Fruit fly (Drosophila melanogaster) whole organism, embryonic: ENCODE results near the gene CG3703.

ENCODE experiments used
- CG10654 ChIP-seq: fragments of 200-800 bp; sonication (Bioruptor generic); optimal IDR thresholded peaks from 2 replicates; lab custom pipeline; 2016; ENCODE audit warnings: missing biosample characterization, missing genetic modification characterization
- CG11093 ChIP-seq: fragments of 200-800 bp; sonication (Bioruptor generic); IDR thresholded peaks from 3 replicates; pipeline ENCODE4 v1.3.6; 2022; ENCODE audit warnings: missing biosample characterization, missing genetic modification characterization
- CG12104 ChIP-seq: fragments of 200-800 bp; sonication (Bioruptor generic); optimal IDR thresholded peaks from 3 replicates; lab custom pipeline; 2016; ENCODE audit warnings: missing biosample characterization, missing genetic modification characterization
- CG12299 ChIP-seq: fragments of 200-800 bp; sonication (Bioruptor generic); optimal IDR thresholded peaks from 2 replicates; lab custom pipeline; 2018; ENCODE audit warnings: missing biosample characterization, mild to moderate bottlenecking, missing genetic modification characterization
- CG13123 ChIP-seq: fragments of 200-800 bp; sonication (Bioruptor generic); optimal IDR thresholded peaks from 2 replicates; lab custom pipeline; 2016; ENCODE audit warnings: missing biosample characterization, missing genetic modification characterization
- CG15479 ChIP-seq: fragments of 200-800 bp; sonication (Bioruptor generic); optimal IDR thresholded peaks from 3 replicates; lab custom pipeline; 2019; ENCODE audit warnings: missing biosample characterization, mild to moderate bottlenecking, missing genetic modification characterization, moderate library complexity
- CG18011 ChIP-seq: fragments of 200-800 bp; sonication (Bioruptor generic); optimal IDR thresholded peaks from 2 replicates; lab custom pipeline; 2017; ENCODE audit warnings: missing biosample characterization, missing genetic modification characterization, mild to moderate bottlenecking, moderate library complexity, missing genotype
- CG31224 ChIP-seq: fragments of 200-800 bp; sonication (Bioruptor generic); IDR thresholded peaks from 2 replicates; pipeline ENCODE4 v1.3.6; 2022; ENCODE audit warnings: missing biosample characterization, missing genetic modification characterization
- CG32767 ChIP-seq: fragments of 200-800 bp; sonication (Bioruptor generic); IDR thresholded peaks from 2 replicates; pipeline ENCODE4 v1.3.6; 2022; ENCODE audit warnings: missing biosample characterization, missing genetic modification characterization
- CG3281 ChIP-seq: fragments of 200-800 bp; sonication (Bioruptor generic); optimal IDR thresholded peaks from 3 replicates; lab custom pipeline; 2017; ENCODE audit warnings: missing biosample characterization, mild to moderate bottlenecking, missing genetic modification characterization
- CG34422 ChIP-seq: fragments of 200-800 bp; sonication (Bioruptor generic); IDR thresholded peaks from 3 replicates; pipeline ENCODE4 v1.3.6; 2022; ENCODE audit warnings: missing biosample characterization, missing genetic modification characterization
- CG3838 ChIP-seq: fragments of 200-800 bp; sonication (Bioruptor generic); optimal IDR thresholded peaks from 3 replicates; lab custom pipeline; 2016; ENCODE audit warnings: missing biosample characterization, missing genetic modification characterization
- CG4854 ChIP-seq: fragments of 200-800 bp; sonication (Bioruptor generic); optimal IDR thresholded peaks from 2 replicates; lab custom pipeline; 2016; ENCODE audit warnings: missing biosample characterization, missing genetic modification characterization, inconsistent platforms
- CG6272 ChIP-seq: fragments of 200-800 bp; sonication (Bioruptor generic); IDR thresholded peaks from 2 replicates; pipeline ENCODE4 v1.3.6; 2022; ENCODE audit warnings: missing biosample characterization, missing genetic modification characterization
- CG6854 ChIP-seq: fragments of 200-800 bp; sonication (Bioruptor generic); optimal IDR thresholded peaks from 3 replicates; lab custom pipeline; 2017; ENCODE audit warnings: missing biosample characterization, mild to moderate bottlenecking, missing genetic modification characterization
- CG7271 ChIP-seq: fragments of 200-800 bp; sonication (Bioruptor generic); optimal IDR thresholded peaks from 2 replicates; lab custom pipeline; 2018; ENCODE audit warnings: missing biosample characterization, mild to moderate bottlenecking, missing genetic modification characterization, moderate library complexity
- CG8281 ChIP-seq: fragments of 200-800 bp; sonication (Bioruptor generic); optimal IDR thresholded peaks from 2 replicates; lab custom pipeline; 2018; ENCODE audit warnings: missing biosample characterization, mild to moderate bottlenecking, missing genetic modification characterization, moderate library complexity
- CG9797 ChIP-seq: fragments of 200-800 bp; sonication (Bioruptor generic); optimal IDR thresholded peaks from 3 replicates; lab custom pipeline; 2018; ENCODE audit warnings: missing biosample characterization, mild to moderate bottlenecking, missing genetic modification characterization
- CG9817 ChIP-seq: fragments of 200-800 bp; sonication (Bioruptor generic); optimal IDR thresholded peaks from 2 replicates; lab custom pipeline; 2018; ENCODE audit warnings: missing biosample characterization, mild to moderate bottlenecking, missing genetic modification characterization, moderate library complexity
- Dbx ChIP-seq: fragments of 200-800 bp; sonication (Bioruptor generic); IDR thresholded peaks from 3 replicates; pipeline ENCODE4 v1.3.6; 2022; ENCODE audit warnings: missing biosample characterization, missing genetic modification characterization
- Fer3 ChIP-seq: fragments of 200-800 bp; sonication (Bioruptor generic); optimal IDR thresholded peaks from 2 replicates; lab custom pipeline; 2018; ENCODE audit warnings: missing biosample characterization, mild to moderate bottlenecking, missing genetic modification characterization, moderate library complexity
- Kr ChIP-seq: fragments of 200-800 bp; sonication (Bioruptor generic); optimal IDR thresholded peaks from 2 replicates; lab custom pipeline; 2017; ENCODE audit warnings: missing biosample characterization, mild to moderate bottlenecking, missing genetic modification characterization
- MESR4 ChIP-seq: fragments of 200-800 bp; sonication (Bioruptor generic); optimal IDR thresholded peaks from 2 replicates; lab custom pipeline; 2018; ENCODE audit warnings: missing biosample characterization, mild to moderate bottlenecking, missing genetic modification characterization, moderate library complexity
- Mrtf ChIP-seq: fragments of 200-800 bp; sonication (Bioruptor generic); IDR thresholded peaks from 3 replicates; pipeline ENCODE4 v1.3.6; 2022; ENCODE audit warnings: missing biosample characterization, missing genetic modification characterization
- NC2α ChIP-seq: fragments of 200-800 bp; sonication (Bioruptor generic); optimal IDR thresholded peaks from 2 replicates; lab custom pipeline; 2016; ENCODE audit warnings: missing biosample characterization, missing genetic modification characterization
- Opbp ChIP-seq: fragments of 200-800 bp; sonication (Bioruptor generic); IDR thresholded peaks from 3 replicates; pipeline ENCODE4 v1.3.6; 2022; ENCODE audit warnings: missing biosample characterization, missing genetic modification characterization; ENCODE audit not compliant: partially characterized antibody
- PHDP ChIP-seq: fragments of 200-800 bp; sonication (Bioruptor generic); optimal IDR thresholded peaks from 3 replicates; lab custom pipeline; 2018; ENCODE audit warnings: missing biosample characterization, mild to moderate bottlenecking, missing genetic modification characterization, moderate library complexity
- Rfx ChIP-seq: fragments of 200-800 bp; sonication (Bioruptor generic); IDR thresholded peaks from 2 replicates; pipeline ENCODE4 v1.3.6; 2022; ENCODE audit warnings: missing biosample characterization, missing genetic modification characterization
- Spps ChIP-seq: fragments of 200-800 bp; sonication (Bioruptor generic); optimal IDR thresholded peaks from 2 replicates; lab custom pipeline; 2018; ENCODE audit warnings: missing biosample characterization, mild to moderate bottlenecking, missing genetic modification characterization
- TFAM ChIP-seq: fragments of 200-800 bp; sonication (Bioruptor generic); optimal IDR thresholded peaks from 2 replicates; lab custom pipeline; 2017; ENCODE audit warnings: missing biosample characterization, missing genetic modification characterization, inconsistent platforms
- amos ChIP-seq: fragments of 200-800 bp; sonication (Bioruptor generic); IDR thresholded peaks from 2 replicates; pipeline ENCODE4 v1.3.6; 2022; ENCODE audit warnings: missing biosample characterization, missing genetic modification characterization; ENCODE audit not compliant: partially characterized antibody
- aop ChIP-seq: fragments of 200-800 bp; sonication (Bioruptor generic); IDR thresholded peaks from 2 replicates; pipeline ENCODE4 v1.3.6; 2022; ENCODE audit warnings: missing biosample characterization, missing genetic modification characterization
- ara ChIP-seq: fragments of 200-800 bp; sonication (Bioruptor generic); IDR thresholded peaks from 2 replicates; pipeline ENCODE4 v1.3.6; 2022; ENCODE audit warnings: missing biosample characterization, missing genetic modification characterization
- cas ChIP-seq: fragments of 200-800 bp; sonication (Bioruptor generic); IDR thresholded peaks from 2 replicates; pipeline ENCODE4 v1.3.6; 2022; ENCODE audit warnings: missing biosample characterization, missing genetic modification characterization
- ci ChIP-seq: fragments of 200-800 bp; sonication (Bioruptor generic); IDR thresholded peaks from 3 replicates; pipeline ENCODE4 v1.3.6; 2022; ENCODE audit warnings: missing biosample characterization, missing genetic modification characterization
- h ChIP-seq: fragments of >200 bp; optimal IDR thresholded peaks from 2 replicates; lab custom pipeline; 2017
- jigr1 ChIP-seq: fragments of 200-800 bp; sonication (Bioruptor generic); IDR thresholded peaks from 3 replicates; pipeline ENCODE4 v1.3.6; 2022; ENCODE audit warnings: missing biosample characterization, missing genetic modification characterization
- lab ChIP-seq: fragments of 200-800 bp; sonication (Bioruptor generic); optimal IDR thresholded peaks from 3 replicates; lab custom pipeline; 2017; ENCODE audit warnings: missing biosample characterization, missing genetic modification characterization, mild to moderate bottlenecking, moderate library complexity, missing genetic modification reagents
- lola ChIP-seq, 3 experiments: fragments of >200 bp in 2 of 3; fragments of 200-800 bp in 1 of 3; sonication (Bioruptor generic) in 1 of 3; optimal IDR thresholded peaks; 2 replicates each; lab custom pipeline; 2017 to 2019; ENCODE audit warnings: missing biosample characterization in 3 of 3, missing genetic modification characterization in 3 of 3, mild to moderate bottlenecking in 1 of 3, moderate library complexity in 1 of 3
- mam ChIP-seq: fragments of 200-800 bp; sonication (Bioruptor generic); optimal IDR thresholded peaks from 3 replicates; lab custom pipeline; 2016; ENCODE audit warnings: missing biosample characterization, missing genetic modification characterization
- nom ChIP-seq: fragments of 200-800 bp; sonication (Bioruptor generic); optimal IDR thresholded peaks from 2 replicates; lab custom pipeline; 2017; ENCODE audit warnings: missing biosample characterization, missing genetic modification characterization, mild to moderate bottlenecking, moderate library complexity, missing genetic modification reagents
- oc ChIP-seq: fragments of 200-800 bp; sonication (Bioruptor generic); optimal IDR thresholded peaks from 2 replicates; lab custom pipeline; 2018; ENCODE audit warnings: missing biosample characterization, mild to moderate bottlenecking, missing genetic modification characterization, moderate library complexity
- pfk ChIP-seq: fragments of 200-800 bp; sonication (Bioruptor generic); optimal IDR thresholded peaks from 2 replicates; lab custom pipeline; 2018; ENCODE audit warnings: missing biosample characterization, mild to moderate bottlenecking, missing genetic modification characterization, moderate library complexity
- pzg ChIP-seq: fragments of 200-800 bp; sonication (Bioruptor generic); optimal IDR thresholded peaks from 3 replicates; lab custom pipeline; 2018; ENCODE audit warnings: missing biosample characterization, mild to moderate bottlenecking, missing genetic modification characterization, moderate library complexity
- so ChIP-seq: fragments of 200-800 bp; sonication (Bioruptor generic); IDR thresholded peaks from 3 replicates; pipeline ENCODE4 v1.3.6; 2022; ENCODE audit warnings: missing biosample characterization, missing genetic modification characterization
- stwl ChIP-seq: fragments of 200-800 bp; sonication (Bioruptor generic); optimal IDR thresholded peaks from 3 replicates; lab custom pipeline; 2018; ENCODE audit warnings: missing biosample characterization, mild to moderate bottlenecking, missing genetic modification characterization, moderate library complexity
- tx ChIP-seq: fragments of 200-800 bp; sonication (Bioruptor generic); optimal IDR thresholded peaks from 2 replicates; lab custom pipeline; 2016; ENCODE audit warnings: missing biosample characterization, missing genetic modification characterization
- vfl ChIP-seq: fragments of 200-800 bp; sonication (Bioruptor generic); optimal IDR thresholded peaks from 2 replicates; lab custom pipeline; 2016; ENCODE audit warnings: missing biosample characterization, missing genetic modification characterization
- yki ChIP-seq: fragments of >200 bp; optimal IDR thresholded peaks from 3 replicates; lab custom pipeline; 2018
- zen2 ChIP-seq: fragments of 200-800 bp; sonication (Bioruptor generic); IDR thresholded peaks from 3 replicates; pipeline ENCODE4 v1.3.6; 2022; ENCODE audit warnings: missing biosample characterization, missing genetic modification characterization; ENCODE audit not compliant: partially characterized antibody

The CG3703 gene

DNA sequence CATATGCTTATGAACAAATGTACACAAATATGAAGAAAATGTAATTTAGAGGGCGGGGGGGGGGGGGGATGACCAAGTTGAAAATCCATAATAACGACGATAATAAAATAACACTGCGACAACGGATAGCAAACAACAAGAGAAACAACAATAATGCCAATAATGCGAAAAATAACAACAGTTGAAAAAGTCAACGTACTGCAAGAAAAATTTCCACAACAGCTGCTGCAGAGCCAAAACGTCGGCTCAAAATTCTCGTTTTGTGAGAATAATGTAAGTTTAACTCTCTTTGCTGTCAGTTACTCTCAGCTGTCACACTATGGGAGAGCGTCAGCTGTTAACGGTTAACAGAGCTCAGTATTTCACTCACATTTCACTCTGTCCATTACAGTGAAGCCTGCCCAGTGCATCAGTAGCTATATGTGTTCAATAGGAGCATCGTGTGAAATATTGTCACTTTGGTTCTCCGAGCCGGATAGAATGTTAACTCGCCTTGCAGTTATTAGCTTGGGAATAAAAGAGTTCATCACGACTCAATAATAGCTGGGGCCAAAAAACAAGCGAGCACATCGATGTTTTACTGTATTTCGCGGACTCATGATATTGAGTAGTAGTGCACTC lies 44.7 kb downstream of the CG3703 start (continued):
- TF ChIP-seq oc (peak; percentile 68), PHDP (tag; lab: Kevin White, UChicago) (peak; percentile 85), stwl (tag; lab: Kevin White, UChicago) (no peak), Spps (tag; lab: Kevin White, UChicago) (peak; percentile 11), CG12299 (peak; percentile 67), h (lab: Kevin White, UChicago) (no peak), CG11093 (peak; percentile 42; the same call in 1 of the 3 replicates), Opbp (GFP tag; lab: Robert Waterston, UW) (no peak), MESR4 (peak; percentile 10), jigr1 (0 out of 3 replicates have a peak, but pooled peaks have one; percentile 48), yki (lab: Kevin White, UChicago) (peak; percentile 26), nom (GFP tag; lab: Kevin White, UChicago) (peak; percentile 84), CG18011 (GFP tag; lab: Kevin White, UChicago) (peak; percentile 56), pfk (no peak), CG9797 (GFP tag; lab: Kevin White, UChicago) (no peak), tx (peak; percentile 56), CG32767 (peak; percentile 59; the same call in 1 of the 2 replicates), lab (GFP tag; lab: Kevin White, UChicago) (peak; percentile 87), ci (peak; percentile 85), CG9817 (peak; percentile 82), CG3281 (GFP tag; lab: Kevin White, UChicago) (peak; percentile 74), CG6854 (GFP tag; lab: Kevin White, UChicago) (peak; percentile 56), Fer3 (tag; lab: Kevin White, UChicago) (peak; percentile 79), CG12104 (GFP tag; lab: Kevin White, UChicago) (no peak), vfl (GFP tag; lab: Kevin White, UChicago) (peak; percentile 45), Kr (no peak), amos (no peak), pzg (GFP tag; lab: Kevin White, UChicago) (no peak), CG10654 (GFP tag; lab: Kevin White, UChicago) (peak; percentile 80), CG4854 (peak; percentile 50), cas (GFP tag; lab: Robert Waterston, UW) (no peak), CG6272 (GFP tag; lab: Robert Waterston, UW) (peak; percentile 55; the same call in 1 of the 2 replicates), CG8281 (tag; lab: Kevin White, UChicago) (peak; percentile 52), Mrtf (GFP tag; lab: Robert Waterston, UW) (peak; percentile 88), mam (GFP tag; lab: Kevin White, UChicago) (peak; percentile 85), aop (GFP tag; lab: Robert Waterston, UW) (no peak), Dbx (GFP tag; lab: Robert Waterston, UW) (peak; percentile 66), CG13123 (GFP tag; lab: Kevin White, UChicago) (peak; percentile 39), CG34422 (GFP tag; lab: Robert Waterston, UW) (peak; percentile 72; the same call in 2 of the 3 replicates), so (peak; percentile 36; the same call in 1 of the 3 replicates), TFAM (GFP tag; lab: Kevin White, UChicago) (no peak), lola (GFP tag; optimal IDR thresholded peaks at IDR 0.05; lab: Kevin White, UChicago) (peak in 1 of 3 experiments; percentile 53), CG15479 (GFP tag; lab: Kevin White, UChicago) (no peak), NC2α (peak; percentile 44), Rfx (GFP tag; lab: Robert Waterston, UW) (peak; percentile 88), CG7271 (tag; lab: Kevin White, UChicago) (no peak), CG31224 (GFP tag; lab: Robert Waterston, UW) (peak; percentile 70), CG3838 (peak; percentile 30), ara (peak; percentile 68), zen2 (GFP tag; lab: Robert Waterston, UW) (no peak)
